Worm (Caenorhabditis elegans): ENCODE data around the gene F14D2.8.

F14D2.8 gene

DNA sequence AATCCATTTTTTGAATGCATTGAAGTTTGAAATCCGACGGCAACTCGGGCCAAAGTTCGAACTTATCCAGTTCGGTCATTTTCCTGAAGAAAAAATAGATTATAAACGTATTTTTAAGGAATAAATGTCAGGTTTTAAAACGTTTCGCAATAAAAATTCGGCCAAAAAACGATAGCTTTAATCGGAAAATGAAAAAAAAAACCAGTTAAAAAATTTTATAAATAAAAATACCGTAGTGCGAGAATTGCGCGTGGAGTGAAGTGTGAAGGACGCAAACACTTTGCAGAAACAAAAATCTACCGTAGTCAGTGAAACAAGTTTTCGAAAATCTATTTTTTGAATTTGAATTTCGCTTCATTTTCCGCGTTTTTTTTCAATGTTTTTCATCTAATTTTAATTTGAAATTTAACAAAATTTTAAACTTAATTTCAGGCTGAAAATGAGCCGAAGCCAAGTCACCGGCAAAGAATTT lies at the start of gene F14D2.8:
TSS of gene F14D2.8 (minus strand) at position 51 of the 472 bp plus-strand sequence.
- TF ChIP-seq mdl-1 (tag; optimal IDR thresholded peaks at IDR 0.05), result no peak
- TF ChIP-seq ceh-82 (tag; optimal IDR thresholded peaks at IDR 0.05), result no peak
- TF ChIP-seq lin-39 (tag; optimal IDR thresholded peaks at IDR 0.05), result no peak
- no peak for TF ChIP-seq unc-62 (GFP tag; optimal IDR thresholded peaks at IDR 0.05)
- TF ChIP-seq mbf-1 (tag; optimal IDR thresholded peaks at IDR 0.05), result no peak
- TF ChIP-seq ama-1 (optimal IDR thresholded peaks at IDR 0.05), result no peak
- no peak for TF ChIP-seq fos-1 (tag; optimal IDR thresholded peaks at IDR 0.05)
- no peak for TF ChIP-seq elt-3 (tag; optimal IDR thresholded peaks at IDR 0.05)
- no peak for TF ChIP-seq unc-39 (tag; optimal IDR thresholded peaks at IDR 0.05)
- no peak for TF ChIP-seq lsy-2 (tag; optimal IDR thresholded peaks at IDR 0.05)
- no peak for TF ChIP-seq egl-27 (tag; optimal IDR thresholded peaks at IDR 0.05)
- no peak for TF ChIP-seq lin-11 (tag; optimal IDR thresholded peaks at IDR 0.05)
- TF ChIP-seq snpc-4 (tag; optimal IDR thresholded peaks at IDR 0.05), result no peak
- TF ChIP-seq ZK546.5 (tag; optimal IDR thresholded peaks at IDR 0.05), result no peak
- no peak for TF ChIP-seq ztf-11 (tag; optimal IDR thresholded peaks at IDR 0.05)
- no peak for TF ChIP-seq sma-9 (GFP tag; optimal IDR thresholded peaks at IDR 0.05)
- no peak for TF ChIP-seq sma-9 (tag; optimal IDR thresholded peaks at IDR 0.05)
- no peak for TF ChIP-seq alr-1 (tag; optimal IDR thresholded peaks at IDR 0.05)
- TF ChIP-seq dmd-4 (tag; optimal IDR thresholded peaks at IDR 0.05), result no peak
- TF ChIP-seq ztf-1 (GFP tag; conservative IDR thresholded peaks at IDR 0.05), result no peak

DNA sequence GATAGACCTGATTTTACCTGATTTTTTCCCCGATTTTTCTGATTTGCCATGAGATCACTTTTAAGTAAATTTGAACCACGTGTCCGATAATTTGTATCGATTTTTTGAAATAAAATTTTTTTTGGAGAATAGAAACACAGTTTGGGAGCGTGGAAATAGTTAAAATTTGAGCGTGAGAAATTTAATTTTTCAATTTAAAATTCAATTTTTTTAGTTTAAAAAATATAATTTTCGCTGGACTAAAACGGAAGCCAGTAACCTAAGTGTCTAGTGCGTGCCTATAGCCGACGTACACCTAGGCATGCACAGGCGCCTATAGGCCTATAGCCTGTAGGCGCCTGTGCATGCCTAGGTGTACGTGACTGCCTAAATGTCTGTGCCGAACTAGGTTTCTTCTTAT lies 49.5 kb upstream of the F14D2.8 start, which contains the start of gene nep-9:
TSS of gene nep-9 (minus strand) at position 101 of the 400 bp plus-strand sequence.
- TF ChIP-seq lin-11 (tag; optimal IDR thresholded peaks at IDR 0.05), result no peak
- TF ChIP-seq sem-4 (tag; optimal IDR thresholded peaks at IDR 0.05), result no peak
- TF ChIP-seq nhr-21 (tag; optimal IDR thresholded peaks at IDR 0.05), result no peak
- no peak for TF ChIP-seq mab-5 (tag; optimal IDR thresholded peaks at IDR 0.05)
- no peak for TF ChIP-seq ztf-11 (tag; optimal IDR thresholded peaks at IDR 0.05)
- TF ChIP-seq unc-62 (GFP tag; optimal IDR thresholded peaks at IDR 0.05), result no peak
- TF ChIP-seq skn-1 (tag; optimal IDR thresholded peaks at IDR 0.05), result no peak
- no peak for TF ChIP-seq unc-55 (GFP tag; optimal IDR thresholded peaks at IDR 0.05)
- TF ChIP-seq dmd-4 (tag; optimal IDR thresholded peaks at IDR 0.05), result no peak

DNA sequence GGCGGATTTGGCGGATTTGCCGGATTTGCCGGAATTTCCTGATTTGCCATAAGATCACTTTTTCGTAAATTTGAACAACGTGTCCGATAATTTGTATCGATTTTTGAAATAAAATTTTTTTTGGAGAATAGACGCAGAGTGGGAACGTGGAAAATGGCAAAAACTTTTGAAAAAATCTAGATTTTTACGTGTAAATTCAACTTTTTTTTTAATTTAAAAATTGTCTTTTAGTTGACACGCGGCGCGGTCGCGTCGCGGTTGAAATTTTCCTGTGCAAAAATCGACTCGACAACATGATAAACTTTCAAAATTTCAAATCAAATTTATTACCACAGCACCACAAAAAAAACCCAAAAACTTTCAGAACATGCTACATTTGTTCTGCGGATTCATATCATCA lies 45.8 kb upstream of the F14D2.8 start, which contains the start of gene nep-20:
TSS of gene nep-20 (minus strand) at position 101 of the 400 bp plus-strand sequence.
- TF ChIP-seq nhr-23 (tag; optimal IDR thresholded peaks at IDR 0.05) (no peak), alr-1 (tag; optimal IDR thresholded peaks at IDR 0.05) (no peak), snpc-4 (tag; optimal IDR thresholded peaks at IDR 0.05) (no peak), sma-9 (GFP tag; optimal IDR thresholded peaks at IDR 0.05) (no peak), sma-9 (tag; optimal IDR thresholded peaks at IDR 0.05) (no peak), F13H6.1 (tag; optimal IDR thresholded peaks at IDR 0.05) (no peak), skn-1 (tag; optimal IDR thresholded peaks at IDR 0.05) (no peak)

DNA sequence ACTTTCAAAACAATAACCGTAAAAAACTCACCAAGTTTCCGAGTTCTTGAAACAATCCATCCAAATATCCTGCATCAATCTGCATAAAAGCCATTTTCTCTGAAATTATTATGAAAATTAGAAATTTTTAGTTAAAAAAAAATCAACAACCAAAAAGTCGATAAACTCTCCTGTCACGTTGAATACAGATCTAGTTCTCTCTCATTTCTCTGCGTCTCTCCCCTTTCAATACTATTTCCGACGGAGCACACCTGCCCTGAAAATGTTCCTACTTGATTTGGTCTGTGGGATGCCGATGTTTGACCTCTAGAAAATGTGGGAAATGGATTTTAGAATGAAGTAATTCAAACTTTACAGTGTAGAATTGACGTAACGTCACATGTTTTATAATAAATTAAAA lies 37.8 kb upstream of the F14D2.8 start, which contains the start of gene T06D4.6:
TSS of gene T06D4.6 (minus strand) at position 101 of the 400 bp plus-strand sequence.
- TF ChIP-seq sma-9 (GFP tag; optimal IDR thresholded peaks at IDR 0.05) (no peak), sma-9 (tag; optimal IDR thresholded peaks at IDR 0.05) (no peak), sma-3 (GFP tag; optimal IDR thresholded peaks at IDR 0.05) (no peak), elt-3 (tag; optimal IDR thresholded peaks at IDR 0.05) (no peak), nhr-25 (tag; optimal IDR thresholded peaks at IDR 0.05) (no peak), lin-11 (tag; optimal IDR thresholded peaks at IDR 0.05) (no peak), snpc-4 (tag; optimal IDR thresholded peaks at IDR 0.05) (no peak), F13H6.1 (tag; optimal IDR thresholded peaks at IDR 0.05) (no peak), alr-1 (tag; optimal IDR thresholded peaks at IDR 0.05) (no peak), lin-13 (GFP tag; optimal IDR thresholded peaks at IDR 0.05) (no peak), blmp-1 (tag; optimal IDR thresholded peaks at IDR 0.05; ENCODE audit: insufficient read depth) (no peak), nhr-21 (tag; optimal IDR thresholded peaks at IDR 0.05) (no peak), nhr-237 (tag; optimal IDR thresholded peaks at IDR 0.05) (no peak), lsy-2 (tag; optimal IDR thresholded peaks at IDR 0.05) (no peak), nhr-77 (tag; optimal IDR thresholded peaks at IDR 0.05) (no peak), mbf-1 (tag; optimal IDR thresholded peaks at IDR 0.05) (no peak), nhr-10 (tag; optimal IDR thresholded peaks at IDR 0.05) (no peak), peb-1 (tag; optimal IDR thresholded peaks at IDR 0.05) (no peak)

Measured in whole organism, L2 larva.